Worm (Caenorhabditis elegans): Measurements from ENCODE around the gene phf-10.

DNA sequence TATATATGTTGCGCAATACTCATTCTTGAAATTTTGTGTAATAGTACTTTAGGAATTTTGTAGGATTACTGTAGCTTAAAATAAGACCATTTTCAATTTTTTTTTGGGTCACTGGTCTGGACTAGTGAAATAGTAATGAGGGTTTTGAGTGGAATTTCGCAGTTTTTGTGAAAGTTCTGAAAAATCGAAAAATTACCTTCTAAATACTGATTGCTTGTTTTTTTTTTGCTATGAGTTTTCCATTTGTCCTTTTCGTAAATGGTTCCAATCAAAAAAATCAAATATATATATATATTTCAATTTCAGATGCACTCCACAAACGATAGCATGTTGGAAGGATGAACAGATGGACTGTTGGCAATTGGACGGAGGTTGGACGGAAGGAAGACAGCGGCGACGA, 1.1 kb upstream of the phf-10 start, which contains the start of gene nhr-15:
- no peak for TF ChIP-seq ceh-9 (tag; optimal IDR thresholded peaks at IDR 0.05)
- no peak for TF ChIP-seq pqm-1 (tag; optimal IDR thresholded peaks at IDR 0.05)
- no peak for TF ChIP-seq hmg-11 (tag; optimal IDR thresholded peaks at IDR 0.05)
- no peak for TF ChIP-seq nhr-12 (tag; optimal IDR thresholded peaks at IDR 0.05)
- no peak for TF ChIP-seq R02D3.7 (tag; optimal IDR thresholded peaks at IDR 0.05)
- TF ChIP-seq snpc-4 (tag; optimal IDR thresholded peaks at IDR 0.05), result no peak
- TF ChIP-seq jun-1 (tag; optimal IDR thresholded peaks at IDR 0.05), result no peak
- TF ChIP-seq elt-2 (tag; optimal IDR thresholded peaks at IDR 0.05), result no peak
- no peak for TF ChIP-seq nfya-1 (tag; optimal IDR thresholded peaks at IDR 0.05; ENCODE audit: insufficient read depth)
- TF ChIP-seq mml-1 (tag; optimal IDR thresholded peaks at IDR 0.05), result no peak
- TF ChIP-seq pha-4 (tag; optimal IDR thresholded peaks at IDR 0.05), result no peak
- TF ChIP-seq unc-39 (tag; optimal IDR thresholded peaks at IDR 0.05), result no peak
- TF ChIP-seq ama-1 (optimal IDR thresholded peaks at IDR 0.05), result no peak

Measured in whole organism, L3 larva.